Fruit fly (Drosophila melanogaster) whole organism, embryonic: ENCODE results near the gene CG10116.
A peak's percentile ranks its signal among the peaks of the same experiment; 100 is the strongest.

Experiments
- B-H1 ChIP-seq: fragments of 200-800 bp; sonication (Bioruptor generic); IDR thresholded peaks from 3 replicates; pipeline ENCODE4 v1.3.6; 2022; ENCODE audit warnings: missing biosample characterization, missing genetic modification characterization
- Bgb ChIP-seq: fragments of 200-800 bp; sonication (Bioruptor generic); IDR thresholded peaks from 2 replicates; pipeline ENCODE4 v1.3.6; 2022; ENCODE audit warnings: missing biosample characterization, missing genetic modification characterization; ENCODE audit not compliant: partially characterized antibody
- BtbVII ChIP-seq: fragments of 200-800 bp; sonication (Bioruptor generic); optimal IDR thresholded peaks from 3 replicates; lab custom pipeline; 2017; ENCODE audit warnings: missing biosample characterization, mild to moderate bottlenecking, missing genetic modification characterization
- CG10147 ChIP-seq: fragments of 200-800 bp; sonication (Bioruptor generic); optimal IDR thresholded peaks from 2 replicates; lab custom pipeline; 2019; ENCODE audit warnings: missing biosample characterization, mild to moderate bottlenecking, missing genetic modification characterization, moderate library complexity
- CG10267 ChIP-seq: fragments of 200-800 bp; sonication (Bioruptor generic); optimal IDR thresholded peaks from 2 replicates; lab custom pipeline; 2018; ENCODE audit warnings: missing biosample characterization, mild to moderate bottlenecking, missing genetic modification characterization, moderate library complexity
- CG10959 ChIP-seq: fragments of 200-800 bp; sonication (Bioruptor generic); IDR thresholded peaks from 2 replicates; pipeline ENCODE4 v1.3.6; 2022; ENCODE audit warnings: missing biosample characterization, missing genetic modification characterization
- CG11456 ChIP-seq: fragments of 200-800 bp; sonication (Bioruptor generic); IDR thresholded peaks from 3 replicates; pipeline ENCODE4 v1.3.6; 2022; ENCODE audit warnings: missing biosample characterization, missing genetic modification characterization
- CG11504 ChIP-seq: fragments of 200-800 bp; sonication (Bioruptor generic); optimal IDR thresholded peaks from 3 replicates; lab custom pipeline; 2019; ENCODE audit warnings: missing biosample characterization, mild to moderate bottlenecking, missing genetic modification characterization, moderate library complexity
- CG1233 ChIP-seq: fragments of 200-800 bp; sonication (Bioruptor generic); optimal IDR thresholded peaks from 4 replicates; lab custom pipeline; 2018; ENCODE audit warnings: missing biosample characterization, mild to moderate bottlenecking, missing genetic modification characterization
- CG14667 ChIP-seq: fragments of 200-800 bp; sonication (Bioruptor generic); IDR thresholded peaks from 2 replicates; pipeline ENCODE4 v1.3.6; 2022; ENCODE audit warnings: missing biosample characterization, missing genetic modification characterization
- CG15479 ChIP-seq: fragments of 200-800 bp; sonication (Bioruptor generic); optimal IDR thresholded peaks from 3 replicates; lab custom pipeline; 2019; ENCODE audit warnings: missing biosample characterization, mild to moderate bottlenecking, missing genetic modification characterization, moderate library complexity
- CG17359 ChIP-seq: fragments of 200-800 bp; sonication (Bioruptor generic); optimal IDR thresholded peaks from 3 replicates; lab custom pipeline; 2018; ENCODE audit warnings: missing biosample characterization, mild to moderate bottlenecking, missing genetic modification characterization, moderate library complexity
- CG17361 ChIP-seq: fragments of 200-800 bp; sonication (Bioruptor generic); IDR thresholded peaks from 3 replicates; pipeline ENCODE4 v1.3.6; 2022; ENCODE audit warnings: missing biosample characterization, missing genetic modification characterization
- CG18619 ChIP-seq: fragments of 200-800 bp; sonication (Bioruptor generic); optimal IDR thresholded peaks from 3 replicates; lab custom pipeline; 2017; ENCODE audit warnings: missing biosample characterization, mild to moderate bottlenecking, missing genetic modification characterization
- CG32772 ChIP-seq: fragments of 200-800 bp; sonication (Bioruptor generic); IDR thresholded peaks from 2 replicates; pipeline ENCODE4 v1.3.6; 2022; ENCODE audit warnings: missing biosample characterization, missing genetic modification characterization
- CG33557 ChIP-seq: fragments of 200-800 bp; sonication (Bioruptor generic); optimal IDR thresholded peaks from 2 replicates; lab custom pipeline; 2019; ENCODE audit warnings: missing biosample characterization, mild to moderate bottlenecking, missing genetic modification characterization, moderate library complexity
- CG4617 ChIP-seq: fragments of 200-800 bp; sonication (Bioruptor generic); optimal IDR thresholded peaks from 3 replicates; lab custom pipeline; 2016; ENCODE audit warnings: missing biosample characterization, missing genetic modification characterization, borderline replicate concordance
- CG6175 ChIP-seq: fragments of 200-800 bp; sonication (Bioruptor generic); IDR thresholded peaks from 3 replicates; pipeline ENCODE4 v1.3.6; 2022; ENCODE audit warnings: missing biosample characterization, missing genetic modification characterization
- CG6254 ChIP-seq: fragments of 200-800 bp; sonication (Bioruptor generic); optimal IDR thresholded peaks from 3 replicates; lab custom pipeline; 2017; ENCODE audit warnings: mild to moderate bottlenecking, missing biosample characterization, missing genetic modification reagents, missing genetic modification characterization
- CG7372 ChIP-seq: fragments of 200-800 bp; sonication (Bioruptor generic); IDR thresholded peaks from 2 replicates; pipeline ENCODE4 v1.3.6; 2022; ENCODE audit warnings: missing biosample characterization, missing genetic modification characterization
- Chrac-16 ChIP-seq: fragments of 200-800 bp; sonication (Bioruptor generic); optimal IDR thresholded peaks from 3 replicates; lab custom pipeline; 2016; ENCODE audit warnings: missing biosample characterization, missing genetic modification characterization
- ERR ChIP-seq: fragments of 200-800 bp; sonication (Bioruptor generic); optimal IDR thresholded peaks from 2 replicates; lab custom pipeline; 2016; ENCODE audit warnings: missing biosample characterization, missing genetic modification characterization
- Eip74EF ChIP-seq, 2 experiments: fragments of 200-800 bp in 1 of 2; fragments of >200 bp in 1 of 2; sonication (Bioruptor generic) in 1 of 2; optimal IDR thresholded peaks; 2 replicates each; lab custom pipeline; 2017 to 2019; ENCODE audit warnings: missing biosample characterization in 2 of 2, missing genetic modification characterization in 2 of 2, mild to moderate bottlenecking in 1 of 2, moderate library complexity in 1 of 2
- H2.0 ChIP-seq: fragments of 200-800 bp; sonication (Bioruptor generic); IDR thresholded peaks from 2 replicates; pipeline ENCODE4 v1.3.6; 2022; ENCODE audit warnings: missing biosample characterization, missing genetic modification characterization
- HLH3B ChIP-seq: fragments of 200-800 bp; sonication (Bioruptor generic); IDR thresholded peaks from 2 replicates; pipeline ENCODE4 v1.3.6; 2022; ENCODE audit warnings: missing biosample characterization, missing genetic modification characterization
- Hmr ChIP-seq: fragments of 200-800 bp; sonication (Bioruptor generic); optimal IDR thresholded peaks from 3 replicates; lab custom pipeline; 2017; ENCODE audit warnings: mild to moderate bottlenecking, missing biosample characterization, missing genetic modification reagents, missing genetic modification characterization
- Jarid2 ChIP-seq: fragments of 200-800 bp; sonication (Bioruptor generic); optimal IDR thresholded peaks from 3 replicates; lab custom pipeline; 2017; ENCODE audit warnings: mild to moderate bottlenecking, missing biosample characterization, missing genetic modification reagents, missing genetic modification characterization
- MBD-R2 ChIP-seq: fragments of 200-800 bp; sonication (Bioruptor generic); IDR thresholded peaks from 2 replicates; pipeline ENCODE4 v1.3.6; 2022; ENCODE audit warnings: missing biosample characterization, missing genetic modification characterization
- MTF-1 ChIP-seq: fragments of 200-800 bp; sonication (Bioruptor generic); optimal IDR thresholded peaks from 2 replicates; lab custom pipeline; 2018; ENCODE audit warnings: missing biosample characterization, mild to moderate bottlenecking, missing genetic modification characterization, borderline replicate concordance
- Med ChIP-seq: fragments of 200-800 bp; sonication (Bioruptor generic); peaks from one replicate; lab custom pipeline; 2016; ENCODE audit warnings: missing biosample characterization, missing genetic modification characterization, mild to moderate bottlenecking, inconsistent platforms, moderate library complexity
- Spps ChIP-seq: fragments of 200-800 bp; sonication (Bioruptor generic); optimal IDR thresholded peaks from 2 replicates; lab custom pipeline; 2018; ENCODE audit warnings: missing biosample characterization, mild to moderate bottlenecking, missing genetic modification characterization
- TFAM ChIP-seq: fragments of 200-800 bp; sonication (Bioruptor generic); optimal IDR thresholded peaks from 2 replicates; lab custom pipeline; 2017; ENCODE audit warnings: missing biosample characterization, missing genetic modification characterization, inconsistent platforms
- Usf ChIP-seq: fragments of 200-800 bp; sonication (Bioruptor generic); optimal IDR thresholded peaks from 2 replicates; lab custom pipeline; 2017; ENCODE audit warnings: missing genotype, missing biosample characterization, missing genetic modification characterization
- Vsx1 ChIP-seq: fragments of 200-800 bp; sonication (Bioruptor generic); optimal IDR thresholded peaks from 2 replicates; lab custom pipeline; 2017; ENCODE audit warnings: missing biosample characterization, mild to moderate bottlenecking, missing genetic modification characterization, missing genetic modification reagents
- bigmax ChIP-seq: fragments of 200-800 bp; sonication (Bioruptor generic); optimal IDR thresholded peaks from 2 replicates; lab custom pipeline; 2018; ENCODE audit warnings: missing biosample characterization, mild to moderate bottlenecking, missing genetic modification characterization
- cato ChIP-seq: fragments of 200-800 bp; sonication (Bioruptor generic); optimal IDR thresholded peaks from 2 replicates; lab custom pipeline; 2016; ENCODE audit warnings: missing biosample characterization, missing genetic modification characterization, borderline replicate concordance
- en ChIP-seq: fragments of 200-800 bp; sonication (Bioruptor generic); optimal IDR thresholded peaks from 2 replicates; lab custom pipeline; 2016; ENCODE audit warnings: missing biosample characterization, missing genetic modification characterization
- eyg ChIP-seq: fragments of 200-800 bp; sonication (Bioruptor generic); optimal IDR thresholded peaks from 3 replicates; lab custom pipeline; 2016; ENCODE audit warnings: missing biosample characterization, missing genetic modification characterization
- fd3F ChIP-seq: fragments of 200-800 bp; sonication (Bioruptor generic); optimal IDR thresholded peaks from 2 replicates; lab custom pipeline; 2018; ENCODE audit warnings: missing biosample characterization, mild to moderate bottlenecking, missing genetic modification characterization, moderate library complexity
- ftz-f1 ChIP-seq: fragments of 200-800 bp; sonication (Bioruptor generic); optimal IDR thresholded peaks from 2 replicates; lab custom pipeline; 2016; ENCODE audit warnings: missing biosample characterization, missing genetic modification characterization
- maf-S ChIP-seq: fragments of 200-800 bp; sonication (Bioruptor generic); optimal IDR thresholded peaks from 2 replicates; lab custom pipeline; 2016; ENCODE audit warnings: missing biosample characterization, missing genetic modification characterization
- nerfin-2 ChIP-seq: fragments of 200-800 bp; sonication (Bioruptor generic); IDR thresholded peaks from 2 replicates; pipeline ENCODE4 v1.3.6; 2022; ENCODE audit warnings: missing biosample characterization, missing genetic modification characterization; ENCODE audit not compliant: partially characterized antibody
- pita ChIP-seq: fragments of 200-800 bp; sonication (Bioruptor generic); optimal IDR thresholded peaks from 2 replicates; lab custom pipeline; 2017; ENCODE audit warnings: missing biosample characterization, mild to moderate bottlenecking, missing genetic modification characterization
- pros ChIP-seq: fragments of 200-800 bp; sonication (Bioruptor generic); optimal IDR thresholded peaks from 3 replicates; lab custom pipeline; 2019; ENCODE audit warnings: missing biosample characterization, mild to moderate bottlenecking, missing genetic modification characterization, moderate library complexity
- rib ChIP-seq: fragments of 200-800 bp; sonication (Bioruptor generic); IDR thresholded peaks from 2 replicates; pipeline ENCODE4 v1.3.6; 2022; ENCODE audit warnings: missing biosample characterization, missing genetic modification characterization
- sens ChIP-seq: fragments of 200-800 bp; sonication (Bioruptor generic); peaks from one replicate; lab custom pipeline; 2016; ENCODE audit warnings: missing biosample characterization, missing genetic modification characterization
- slbo ChIP-seq: fragments of 200-800 bp; sonication (Bioruptor generic); IDR thresholded peaks from 2 replicates; pipeline ENCODE4 v1.3.6; 2022; ENCODE audit warnings: missing biosample characterization, missing genetic modification characterization
- tup ChIP-seq: fragments of 200-800 bp; sonication (Bioruptor generic); optimal IDR thresholded peaks from 2 replicates; lab custom pipeline; 2016; ENCODE audit warnings: missing biosample characterization, mild to moderate bottlenecking, missing genetic modification characterization, moderate library complexity
- wek ChIP-seq: fragments of 200-800 bp; sonication (Bioruptor generic); optimal IDR thresholded peaks from 3 replicates; lab custom pipeline; 2018; ENCODE audit warnings: missing biosample characterization, mild to moderate bottlenecking, missing genetic modification characterization, moderate library complexity

The CG10116 gene

dm6 chr3L:13450177-13450793 is 6.8 kb downstream of the CG10116 start, which contains the start of the genes JMJD7 and CG10738 (continued):
- TF ChIP-seq pita (GFP tag; lab: Kevin White, UChicago) (no peak), Bgb (GFP tag; lab: Robert Waterston, UW) (no peak), slbo (peak; percentile 80), TFAM (GFP tag; lab: Kevin White, UChicago) (no peak), eyg (GFP tag; lab: Kevin White, UChicago) (no peak), tup (GFP tag; lab: Kevin White, UChicago) (peak; percentile 74), wek (GFP tag; lab: Kevin White, UChicago) (no peak), CG6175 (no peak), CG33557 (GFP tag; lab: Kevin White, UChicago) (no peak), CG11456 (GFP tag; lab: Robert Waterston, UW) (peak; percentile 86), Chrac-16 (GFP tag; lab: Kevin White, UChicago) (no peak), Eip74EF (GFP tag; optimal IDR thresholded peaks at IDR 0.05; lab: Kevin White, UChicago) (no peak), CG10147 (peak; percentile 75), CG14667 (peak; percentile 45), HLH3B (GFP tag; lab: Robert Waterston, UW) (peak; percentile 68), MTF-1 (GFP tag; lab: Kevin White, UChicago) (peak; percentile 23), Usf (GFP tag; lab: Kevin White, UChicago) (no peak), MBD-R2 (GFP tag; lab: Robert Waterston, UW) (peak; percentile 85), sens (GFP tag; lab: Kevin White, UChicago) (peak; percentile 66), CG17361 (GFP tag; lab: Robert Waterston, UW) (peak; percentile 42; the same call in 1 of the 3 replicates), fd3F (no peak), H2.0 (GFP tag; lab: Robert Waterston, UW) (peak; percentile 63), Hmr (GFP tag; lab: Kevin White, UChicago) (peak; percentile 6), pros (no peak), B-H1 (GFP tag; lab: Robert Waterston, UW) (peak; percentile 56; the same call in 2 of the 3 replicates), cato (GFP tag; lab: Kevin White, UChicago) (no peak), bigmax (GFP tag; lab: Kevin White, UChicago) (no peak), Jarid2 (GFP tag; lab: Kevin White, UChicago) (no peak), CG15479 (no peak), rib (GFP tag; lab: Robert Waterston, UW) (peak; percentile 54; the same call in 1 of the 2 replicates), en (GFP tag; lab: Kevin White, UChicago) (no peak), CG7372 (GFP tag; lab: Robert Waterston, UW) (peak; percentile 62), BtbVII (peak; percentile 6), Spps (tag; lab: Kevin White, UChicago) (no peak), CG1233 (GFP tag; lab: Kevin White, UChicago) (no peak), CG11504 (tag; lab: Kevin White, UChicago) (peak; percentile 81), Vsx1 (GFP tag; lab: Kevin White, UChicago) (no peak), maf-S (GFP tag; lab: Kevin White, UChicago) (no peak), CG10267 (tag; lab: Kevin White, UChicago) (peak; percentile 72), ftz-f1 (GFP tag; lab: Kevin White, UChicago) (peak; percentile 56), nerfin-2 (GFP tag; lab: Robert Waterston, UW) (no peak), CG32772 (peak; percentile 75), Med (GFP tag; lab: Kevin White, UChicago) (peak; percentile 80), CG10959 (GFP tag; lab: Robert Waterston, UW) (no peak; the same call in 1 of the 2 replicates), CG18619 (GFP tag; lab: Kevin White, UChicago) (peak; percentile 24), CG4617 (GFP tag; lab: Kevin White, UChicago) (no peak), CG17359 (peak; percentile 56), ERR (GFP tag; lab: Kevin White, UChicago) (no peak), CG6254 (GFP tag; lab: Kevin White, UChicago) (peak; percentile 68)
